Worm (Caenorhabditis elegans): Measurements from ENCODE around the gene sru-4.

sru-4 gene

DNA sequence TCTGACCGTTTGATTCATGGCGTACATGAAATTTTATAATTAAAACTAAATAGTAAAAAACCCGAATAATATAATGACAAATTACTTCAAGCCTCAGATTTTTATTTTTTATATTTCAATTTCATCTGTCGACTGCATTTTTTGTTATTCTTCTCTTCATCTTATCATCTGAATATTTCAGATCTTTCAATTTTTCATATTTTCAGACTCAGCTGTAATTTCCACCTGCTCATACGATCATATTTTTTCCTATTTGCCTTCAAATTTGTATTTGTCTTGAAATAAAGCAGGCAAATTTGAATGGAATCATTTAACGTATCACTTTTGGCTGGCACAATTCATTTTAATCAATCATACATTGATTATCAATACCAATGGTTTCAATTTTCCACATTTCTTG, at the start of gene sru-4:
TSS of gene sru-4 (plus strand) at position 301 of the 400 bp plus-strand sequence.
- no peak for TF ChIP-seq snpc-4 (tag; optimal IDR thresholded peaks at IDR 0.05)
- no peak for TF ChIP-seq mep-1 (tag; optimal IDR thresholded peaks at IDR 0.05)
- no peak for TF ChIP-seq cnd-1 (tag; optimal IDR thresholded peaks at IDR 0.05)
- TF ChIP-seq mab-5 (tag; optimal IDR thresholded peaks at IDR 0.05): no peak
- TF ChIP-seq M03D4.4 (tag; optimal IDR thresholded peaks at IDR 0.05): no peak
- TF ChIP-seq lsy-2 (tag; optimal IDR thresholded peaks at IDR 0.05): no peak
- no peak for TF ChIP-seq nhr-2 (tag; optimal IDR thresholded peaks at IDR 0.05)
- no peak for TF ChIP-seq unc-120 (tag; optimal IDR thresholded peaks at IDR 0.05; ENCODE audit: poor library complexity, severe bottlenecking)
- TF ChIP-seq sem-2 (GFP tag; optimal IDR thresholded peaks at IDR 0.05): no peak
- no peak for TF ChIP-seq flh-1 (GFP tag; optimal IDR thresholded peaks at IDR 0.05)
- no peak for TF ChIP-seq nhr-76 (tag; optimal IDR thresholded peaks at IDR 0.05)
- no peak for TF ChIP-seq ham-2 (GFP tag; optimal IDR thresholded peaks at IDR 0.05)
- TF ChIP-seq pha-4 (tag; optimal IDR thresholded peaks at IDR 0.05): no peak
- TF ChIP-seq lin-13 (tag; optimal IDR thresholded peaks at IDR 0.05): no peak
- no peak for TF ChIP-seq lin-32 (GFP tag; optimal IDR thresholded peaks at IDR 0.05)
- no peak for TF ChIP-seq ceh-83 (GFP tag; optimal IDR thresholded peaks at IDR 0.05)
- TF ChIP-seq elt-1 (tag; optimal IDR thresholded peaks at IDR 0.05; ENCODE audit: borderline replicate concordance, insufficient read depth): no peak
- TF ChIP-seq nhr-237 (tag; optimal IDR thresholded peaks at IDR 0.05): no peak
- no peak for TF ChIP-seq ceh-43 (GFP tag; optimal IDR thresholded peaks at IDR 0.05)

DNA sequence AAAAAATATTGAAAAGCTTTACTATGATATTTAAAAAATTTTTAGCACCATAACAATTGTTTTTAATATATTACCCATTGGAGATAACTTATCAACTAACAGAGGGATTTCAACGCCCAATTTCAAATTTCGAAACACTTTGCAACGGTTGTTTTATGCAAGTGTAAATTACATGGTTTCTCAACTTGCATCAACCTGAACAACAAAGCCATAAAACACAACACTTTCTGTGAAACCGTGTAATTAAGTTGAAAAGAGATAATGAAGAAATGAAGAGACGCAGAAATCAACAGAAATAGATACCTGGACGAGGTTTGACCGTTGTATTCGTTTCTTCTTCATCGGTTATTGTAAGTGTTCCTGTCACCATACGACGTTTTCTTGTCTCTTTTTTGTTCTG, 47.8 kb upstream of the sru-4 start, which contains the start of gene cpin-1:
TSS of gene cpin-1 (plus strand) at position 301 of the 400 bp plus-strand sequence.
- no peak for TF ChIP-seq nhr-237 (tag; optimal IDR thresholded peaks at IDR 0.05)
- no peak for TF ChIP-seq lsy-2 (tag; optimal IDR thresholded peaks at IDR 0.05)
- no peak for TF ChIP-seq sem-2 (GFP tag; optimal IDR thresholded peaks at IDR 0.05)
- TF ChIP-seq nhr-28 (tag; optimal IDR thresholded peaks at IDR 0.05): no peak
- no peak for TF ChIP-seq lin-13 (tag; optimal IDR thresholded peaks at IDR 0.05)

DNA sequence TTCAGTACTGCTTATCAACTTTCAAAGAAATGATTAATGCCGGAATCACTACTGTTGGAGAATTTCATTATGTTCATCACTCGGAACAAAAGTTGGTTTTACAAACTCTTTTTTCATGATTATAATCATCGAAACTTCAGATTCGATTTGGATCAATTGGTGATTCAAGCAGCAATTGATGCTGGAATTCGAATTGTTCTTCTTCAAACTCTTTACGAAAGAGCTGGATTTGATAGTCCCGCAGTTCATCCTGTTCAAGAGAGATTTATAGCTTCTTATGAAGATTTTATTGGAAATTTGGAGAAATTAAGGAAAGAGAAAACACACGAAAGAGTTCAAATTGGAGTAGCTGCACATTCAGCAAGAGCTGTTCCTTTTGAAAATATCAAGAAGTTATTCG, 46.4 kb upstream of the sru-4 start:
- TF ChIP-seq mab-5 (tag; optimal IDR thresholded peaks at IDR 0.05): no peak
- no peak for TF ChIP-seq ceh-39 (tag; optimal IDR thresholded peaks at IDR 0.05)
- TF ChIP-seq nhr-28 (tag; optimal IDR thresholded peaks at IDR 0.05): no peak
- TF ChIP-seq nhr-2 (tag; optimal IDR thresholded peaks at IDR 0.05): no peak
- TF ChIP-seq sptf-1 (tag; optimal IDR thresholded peaks at IDR 0.05): no peak
- TF ChIP-seq tbx-8 (GFP tag; optimal IDR thresholded peaks at IDR 0.05): no peak
- TF ChIP-seq zip-8 (tag; optimal IDR thresholded peaks at IDR 0.05): no peak

- TF ChIP-seq elt-3 (tag; optimal IDR thresholded peaks at IDR 0.05) (no peak), lin-13 (tag; optimal IDR thresholded peaks at IDR 0.05) (no peak), unc-39 (tag; optimal IDR thresholded peaks at IDR 0.05) (no peak), ceh-43 (GFP tag; optimal IDR thresholded peaks at IDR 0.05) (no peak), unc-120 (tag; optimal IDR thresholded peaks at IDR 0.05; ENCODE audit: poor library complexity, severe bottlenecking) (no peak), mep-1 (tag; optimal IDR thresholded peaks at IDR 0.05) (no peak), nhr-76 (tag; optimal IDR thresholded peaks at IDR 0.05) (no peak), mls-2 (tag; optimal IDR thresholded peaks at IDR 0.05) (no peak), hlh-1 (tag; optimal IDR thresholded peaks at IDR 0.05) (no peak), nhr-28 (tag; optimal IDR thresholded peaks at IDR 0.05) (no peak), lsy-2 (tag; optimal IDR thresholded peaks at IDR 0.05) (no peak), nhr-237 (tag; optimal IDR thresholded peaks at IDR 0.05) (no peak), mab-5 (tag; optimal IDR thresholded peaks at IDR 0.05) (no peak), lin-32 (GFP tag; optimal IDR thresholded peaks at IDR 0.05) (no peak), ceh-83 (GFP tag; optimal IDR thresholded peaks at IDR 0.05) (no peak), drap-1 (GFP tag; optimal IDR thresholded peaks at IDR 0.05) (no peak)
These were observed 40.8 kb upstream of the sru-4 start, which contains the start of gene cutl-17 for ce11 chrIV:9457400-9457799. Gene cutl-17 (minus strand): TSS chrIV:9457500.

DNA sequence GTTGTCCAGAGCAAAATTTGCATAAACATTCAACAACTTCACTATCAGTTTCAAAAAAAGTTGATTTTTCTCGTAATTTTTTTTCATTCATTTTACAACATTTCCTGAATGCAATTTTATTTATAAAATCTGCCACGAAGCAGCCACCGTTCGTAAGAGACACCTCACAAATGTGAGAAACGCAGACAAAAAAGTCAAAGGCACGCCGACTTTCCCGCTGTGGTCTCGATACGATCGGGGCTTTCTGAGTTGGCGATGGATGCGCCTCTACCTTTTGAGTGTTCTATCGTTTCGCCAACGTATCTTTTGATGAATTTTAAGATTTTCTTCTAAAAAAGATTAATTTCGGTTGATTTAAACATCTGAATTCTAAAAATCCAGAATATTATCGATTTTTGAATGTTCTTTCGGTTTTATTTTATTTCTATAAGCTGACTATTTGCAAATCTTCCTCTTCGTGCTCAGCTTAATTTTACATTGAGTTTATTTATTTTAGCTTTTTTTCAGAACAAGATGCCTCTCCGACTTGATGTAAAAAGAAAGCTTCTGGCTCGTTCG, 38.9 kb upstream of the sru-4 start, which contains the start of gene copb-2:
TSS of gene copb-2 (plus strand) at position 508 of the 558 bp plus-strand sequence.
- no peak for TF ChIP-seq nhr-2 (tag; optimal IDR thresholded peaks at IDR 0.05)
- TF ChIP-seq snpc-4 (tag; optimal IDR thresholded peaks at IDR 0.05): no peak
- TF ChIP-seq ces-1 (GFP tag; optimal IDR thresholded peaks at IDR 0.05): peak; percentile 49
- peak; percentile 40 for TF ChIP-seq mep-1 (tag; optimal IDR thresholded peaks at IDR 0.05)
- TF ChIP-seq hlh-1 (tag; optimal IDR thresholded peaks at IDR 0.05): peak; percentile 27
- TF ChIP-seq unc-120 (tag; optimal IDR thresholded peaks at IDR 0.05; ENCODE audit: poor library complexity, severe bottlenecking): no peak
